Fruit fly (Drosophila melanogaster) Kc167 (cell line): ENCODE data around the gene robl62A.

Source experiments
- Myc ChIP-seq: fragments of >200 bp; optimal IDR thresholded peaks from 2 replicates; lab custom pipeline; 2017; ENCODE audit warnings: missing external identifiers
- Sin3A ChIP-seq: fragments of >200 bp; optimal IDR thresholded peaks from 2 replicates; lab custom pipeline; 2018; ENCODE audit warnings: missing external identifiers
- h ChIP-seq: fragments of >200 bp; optimal IDR thresholded peaks from 3 replicates; lab custom pipeline; 2018; ENCODE audit warnings: missing external identifiers
- insv ChIP-seq: fragments of >200 bp; optimal IDR thresholded peaks from 3 replicates; lab custom pipeline; 2018; ENCODE audit warnings: missing external identifiers
- psq ChIP-seq: fragments of >200 bp; optimal IDR thresholded peaks from 2 replicates; lab custom pipeline; 2017; ENCODE audit warnings: missing external identifiers
- ttk ChIP-seq: sonication (Bioruptor generic); optimal IDR thresholded peaks from 2 replicates; lab custom pipeline; 2017; ENCODE audit warnings: missing external identifiers

The robl62A gene

DNA sequence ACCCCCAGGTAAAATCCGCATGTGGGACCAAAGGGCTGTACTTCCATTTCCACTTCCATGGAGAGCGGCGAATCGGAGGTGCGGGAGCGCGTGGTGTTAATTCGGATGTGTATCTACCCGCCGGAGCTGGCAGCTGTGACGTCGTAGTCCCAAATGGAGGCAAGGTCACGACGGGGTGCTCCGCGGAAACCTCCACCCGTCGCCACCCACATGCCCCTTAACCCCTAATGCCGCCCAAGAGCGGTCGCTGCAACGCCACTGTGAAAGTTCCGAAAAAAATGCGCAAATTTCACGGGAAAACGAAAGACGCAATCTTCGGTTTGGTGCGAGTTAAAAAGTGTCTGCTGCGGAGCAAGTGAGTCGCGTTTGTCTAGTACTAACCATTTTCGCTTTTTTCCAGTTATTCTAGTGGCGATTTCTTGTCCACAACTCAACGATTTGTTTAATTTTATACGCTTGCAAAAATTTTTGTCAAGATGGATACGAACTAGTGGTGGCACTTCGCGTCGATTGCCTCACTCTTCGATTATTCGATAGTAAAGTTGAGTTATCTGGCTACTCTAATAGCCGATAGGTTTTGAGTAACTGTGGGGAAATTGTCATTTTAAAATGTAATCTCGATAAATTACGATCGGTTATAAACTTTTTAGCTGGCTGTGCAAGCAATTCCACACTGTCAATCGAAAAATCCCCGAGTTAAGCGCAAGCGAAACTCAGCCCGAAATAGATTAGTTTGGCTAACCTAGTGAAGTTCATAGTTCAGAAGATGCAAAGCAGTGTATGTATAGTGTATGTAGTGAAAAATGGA lies 24.9 kb downstream of the robl62A start, which contains the start of the genes hfp and Psa:
hfp (minus strand) TSS at position 505 of the 808 bp plus-strand sequence.
Psa (plus strand) TSS at position 758 of the 808 bp plus-strand sequence.
- TF ChIP-seq Myc (no peak), psq (no peak), insv (lab: Kevin White, UChicago) (no peak)

DNA sequence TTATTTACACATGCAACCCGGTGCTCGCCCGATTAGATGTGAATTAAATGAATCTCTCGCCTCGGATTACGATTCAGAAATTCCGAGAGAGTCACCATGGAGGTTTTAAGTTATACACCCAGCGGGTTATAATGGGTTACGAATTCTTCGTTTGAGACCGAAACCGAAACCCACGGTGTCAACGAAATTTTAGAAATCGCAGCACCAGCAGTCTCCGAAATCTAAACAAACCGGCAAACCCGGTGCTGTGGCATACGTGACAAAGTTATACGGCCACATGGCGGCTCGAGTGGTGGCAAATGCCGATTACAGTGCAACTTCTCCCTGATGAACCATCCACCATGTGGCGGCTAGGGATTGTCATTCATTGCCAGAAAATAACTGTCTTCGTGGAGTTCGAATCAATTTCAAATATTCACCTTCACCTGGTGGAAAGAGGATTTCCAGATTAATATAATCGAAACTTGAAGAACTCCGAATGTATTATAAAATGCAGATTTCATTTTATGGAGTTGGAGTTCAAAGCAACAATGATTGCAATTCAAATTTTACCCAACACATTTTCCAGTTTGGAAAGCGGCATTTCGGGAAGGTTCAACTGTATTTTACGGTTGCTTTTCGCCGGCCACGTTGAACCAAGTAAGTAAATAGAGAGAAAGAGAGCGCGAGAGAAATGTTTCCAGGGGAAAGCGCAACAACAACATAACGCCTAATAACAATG lies 38.6 kb downstream of the robl62A start:
- TF ChIP-seq Sin3A (lab: Kevin White, UChicago) (no peak), ttk (lab: Kevin White, UChicago) (no peak), h (lab: Kevin White, UChicago) (no peak), Myc (no peak), psq (no peak), insv (lab: Kevin White, UChicago) (no peak)

DNA sequence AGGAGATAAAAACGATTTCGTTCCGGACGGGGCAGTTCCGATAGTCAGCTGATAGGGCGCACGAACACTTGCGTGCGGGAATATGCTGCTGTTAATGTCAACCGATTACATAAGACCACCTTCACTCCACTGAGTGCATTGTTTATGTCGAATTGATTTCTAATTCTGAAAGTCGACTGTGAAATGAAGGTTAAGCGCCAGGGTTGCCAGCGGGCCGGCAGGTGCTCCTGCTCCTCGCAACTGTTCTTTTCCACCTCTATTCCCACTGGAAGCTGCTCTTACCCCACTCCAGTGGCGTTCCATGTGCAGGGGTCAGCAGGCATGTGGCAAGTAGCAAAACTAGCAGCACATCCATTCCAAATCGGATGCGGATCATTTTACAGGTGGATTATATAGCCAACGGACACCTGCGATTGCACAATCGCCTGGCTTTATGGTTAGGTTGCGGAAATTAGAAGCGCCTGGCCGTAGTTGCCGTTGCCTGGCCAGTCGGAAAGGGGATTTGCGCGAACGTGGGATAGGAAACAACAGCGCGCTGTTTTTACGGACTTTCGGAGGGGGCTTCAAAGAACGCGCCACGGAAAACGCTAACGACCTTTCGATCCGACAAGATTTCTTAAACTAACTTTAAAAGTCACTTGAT lies 39.3 kb downstream of the robl62A start, which contains the start of gene cue:
cue (minus strand) TSS at position 641 of the 643 bp plus-strand sequence.
- TF ChIP-seq insv (lab: Kevin White, UChicago) (no peak), h (lab: Kevin White, UChicago) (no peak), psq (no peak), Myc (no peak), ttk (lab: Kevin White, UChicago) (no peak), Sin3A (lab: Kevin White, UChicago) (no peak)

DNA sequence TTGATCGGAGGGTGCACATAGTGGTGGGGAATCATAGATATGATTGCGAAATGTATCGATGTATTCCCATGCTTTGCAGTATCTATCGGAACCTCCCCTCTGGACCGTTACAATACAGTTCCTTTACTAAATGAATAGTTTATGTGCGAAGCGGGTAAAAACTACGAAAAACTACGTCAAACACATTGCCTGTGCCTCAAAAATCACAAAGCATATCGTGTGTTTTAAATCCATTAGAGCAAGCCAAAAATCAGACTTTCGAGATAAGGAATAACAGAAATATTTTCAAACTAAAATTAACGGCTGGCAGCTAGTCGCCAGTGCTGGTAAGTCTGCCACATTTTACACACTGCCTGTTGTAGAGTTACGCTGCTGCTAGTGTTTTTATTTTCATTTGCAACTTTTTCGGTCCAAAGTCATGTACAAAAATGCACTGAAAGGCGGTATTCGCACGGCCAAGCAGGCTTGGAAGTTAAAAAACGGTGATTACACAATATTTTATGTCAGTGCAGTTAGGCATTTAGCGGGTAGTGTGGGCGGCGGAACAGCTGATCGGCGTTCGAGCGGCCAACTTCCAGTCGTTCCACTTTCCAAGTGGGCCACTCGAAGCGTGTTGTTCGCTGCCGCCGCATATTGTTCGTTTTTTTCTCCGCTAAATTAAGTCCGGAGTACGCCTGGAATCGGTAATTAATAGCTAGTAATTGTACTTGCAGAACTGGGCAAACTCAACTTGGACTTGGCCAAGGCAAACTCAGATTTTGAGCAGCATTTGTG lies 40.0 kb downstream of the robl62A start:
- TF ChIP-seq ttk (lab: Kevin White, UChicago), result no peak
- no peak for TF ChIP-seq h (lab: Kevin White, UChicago)
- TF ChIP-seq Sin3A (lab: Kevin White, UChicago), result no peak
- no peak for TF ChIP-seq Myc
- TF ChIP-seq psq, result no peak
- TF ChIP-seq insv (lab: Kevin White, UChicago), result no peak

DNA sequence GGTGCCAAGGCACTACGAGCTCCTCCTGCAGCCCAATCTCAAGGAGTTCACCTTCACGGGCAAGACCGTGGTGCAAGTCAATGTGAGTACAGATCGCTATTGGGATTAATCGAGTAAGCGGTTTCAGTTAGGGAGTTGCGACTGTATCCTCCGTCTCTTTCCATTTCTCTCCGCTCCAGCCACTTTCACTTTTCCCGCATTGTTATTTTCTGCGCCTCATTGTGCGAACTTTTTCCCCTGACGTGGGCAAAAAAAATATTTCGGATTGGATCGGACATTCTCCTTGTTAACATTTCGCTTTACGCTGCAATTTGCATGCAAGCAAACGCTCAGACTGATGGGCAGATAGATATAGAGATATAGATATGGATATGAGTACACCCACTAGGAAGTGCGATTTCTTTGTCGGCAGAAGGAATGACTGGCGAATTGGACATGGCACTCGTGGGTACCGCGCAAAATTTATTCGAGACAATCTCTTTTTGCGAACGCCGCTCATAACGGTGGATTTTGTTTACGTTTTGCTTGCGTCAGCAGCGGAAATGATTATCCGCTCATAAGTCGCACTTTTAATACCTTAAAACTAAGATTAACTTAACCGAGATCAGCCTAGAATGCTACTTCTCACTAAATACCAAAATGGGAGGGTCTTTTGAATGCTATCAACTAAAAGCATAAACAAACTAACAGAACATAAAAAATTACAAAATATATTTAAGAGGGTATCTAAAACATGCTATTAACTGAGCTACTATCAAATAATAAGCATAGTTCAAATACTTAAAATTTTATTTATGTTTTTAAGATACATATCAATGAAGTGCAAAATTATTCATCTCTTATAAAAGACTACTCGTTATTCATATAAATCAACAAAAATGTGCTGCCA lies 41.5 kb downstream of the robl62A start:
- TF ChIP-seq h (lab: Kevin White, UChicago), result no peak
- TF ChIP-seq Myc, result no peak
- TF ChIP-seq Sin3A (lab: Kevin White, UChicago), result no peak
- TF ChIP-seq ttk (lab: Kevin White, UChicago), result no peak
- TF ChIP-seq insv (lab: Kevin White, UChicago), result no peak
- no peak for TF ChIP-seq psq
